Worm (Caenorhabditis elegans) whole organism, midembryonic: ENCODE data around the gene dpy-23.

Experiments used
- T22C8.4 ChIP-seq: fragments of 200-800 bp; sonication (Bioruptor generic); IDR thresholded peaks from 2 replicates; pipeline ENCODE4 v1.3.6; 2022; ENCODE audit warnings: missing genetic modification characterization, missing compliant biosample characterization
- cog-1 ChIP-seq: sonication (generic microtip); optimal IDR thresholded peaks from 2 replicates; lab custom pipeline; 2016; ENCODE audit warnings: missing genetic modification characterization, missing compliant biosample characterization
- flt-1 ChIP-seq: fragments of 200-800 bp; sonication (Bioruptor generic); IDR thresholded peaks from 2 replicates; pipeline ENCODE4 v1.3.6; 2022; ENCODE audit warnings: missing genetic modification characterization, missing compliant biosample characterization
- klf-2 ChIP-seq: fragments of 200-800 bp; sonication (Bioruptor generic); conservative IDR thresholded peaks from 2 replicates; pipeline ENCODE4 v1.3.6; 2022; ENCODE audit warnings: missing genetic modification reagents, missing genetic modification characterization, missing compliant biosample characterization
- med-1 ChIP-seq: sonication (generic microtip); optimal IDR thresholded peaks from 2 replicates; lab custom pipeline; 2017; ENCODE audit warnings: missing genetic modification characterization, mild to moderate bottlenecking, missing compliant biosample characterization, antibody characterized with exemption, missing genetic modification reagents; ENCODE audit not compliant: insufficient read depth
- ref-1 ChIP-seq: fragments of 200-800 bp; sonication (Bioruptor generic); conservative IDR thresholded peaks from 2 replicates; pipeline ENCODE4 v1.3.6; 2022; ENCODE audit warnings: missing genetic modification reagents, missing genetic modification characterization, missing compliant biosample characterization
- tab-1 ChIP-seq: fragments of 200-800 bp; sonication (Bioruptor generic); IDR thresholded peaks from 2 replicates; pipeline ENCODE4 v1.3.6; 2022; ENCODE audit warnings: missing genetic modification characterization, missing compliant biosample characterization
- ztf-23 ChIP-seq: fragments of 200-800 bp; sonication (Bioruptor generic); IDR thresholded peaks from 2 replicates; pipeline ENCODE4 v1.3.6; 2022; ENCODE audit warnings: missing genetic modification reagents, missing genetic modification characterization, missing compliant biosample characterization
- ztf-29 ChIP-seq: fragments of 200-800 bp; sonication (Bioruptor generic); IDR thresholded peaks from 2 replicates; pipeline ENCODE4 v1.3.6; 2022; ENCODE audit warnings: missing genetic modification reagents, missing genetic modification characterization, missing compliant biosample characterization

DNA sequence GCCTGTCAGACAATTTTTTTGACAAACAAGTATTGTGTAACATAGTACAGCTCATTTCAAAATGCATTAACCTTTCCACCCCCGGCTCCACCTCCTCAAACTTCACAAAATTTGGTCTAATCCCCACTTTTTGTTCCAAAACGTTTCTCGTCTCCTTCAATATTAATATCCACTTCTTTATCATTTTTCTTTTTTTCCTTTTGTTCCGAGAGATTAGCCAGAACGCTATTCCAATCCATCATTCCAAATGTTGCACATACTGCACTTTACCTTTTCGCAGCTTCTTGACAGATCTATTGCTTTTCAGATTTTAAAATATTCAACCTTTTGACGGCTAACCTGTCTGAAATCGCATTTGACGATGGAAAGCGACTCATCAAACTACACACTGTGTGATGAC, 13.7 kb downstream of the dpy-23 start, which contains the start of gene D1079.1:
- TF ChIP-seq tab-1 (GFP tag; lab: Robert Waterston, UW) (no peak), klf-2 (no peak), cog-1 (tag; lab: Kevin White, UChicago) (no peak), flt-1 (GFP tag; lab: Robert Waterston, UW) (no peak), T22C8.4 (GFP tag; lab: Robert Waterston, UW) (no peak), ztf-23 (GFP tag; lab: Robert Waterston, UW) (no peak), med-1 (no peak), ztf-29 (GFP tag; lab: Robert Waterston, UW) (no peak), ref-1 (no peak)
